Fruit fly (Drosophila melanogaster): ENCODE measurements around the gene CG42553.

The CG42553 gene

dm6 chr3L:833878-834277 lies at the start of gene CG42553:
CG42553 (plus strand) TSS chr3L:834093.
- TF ChIP-seq noc (tag; optimal IDR thresholded peaks at IDR 0.05) = no peak

dm6 chr3L:784111-784960 lies 49.6 kb upstream of the CG42553 start:
- TF ChIP-seq noc (tag; optimal IDR thresholded peaks at IDR 0.05) = peak; percentile 77

DNA sequence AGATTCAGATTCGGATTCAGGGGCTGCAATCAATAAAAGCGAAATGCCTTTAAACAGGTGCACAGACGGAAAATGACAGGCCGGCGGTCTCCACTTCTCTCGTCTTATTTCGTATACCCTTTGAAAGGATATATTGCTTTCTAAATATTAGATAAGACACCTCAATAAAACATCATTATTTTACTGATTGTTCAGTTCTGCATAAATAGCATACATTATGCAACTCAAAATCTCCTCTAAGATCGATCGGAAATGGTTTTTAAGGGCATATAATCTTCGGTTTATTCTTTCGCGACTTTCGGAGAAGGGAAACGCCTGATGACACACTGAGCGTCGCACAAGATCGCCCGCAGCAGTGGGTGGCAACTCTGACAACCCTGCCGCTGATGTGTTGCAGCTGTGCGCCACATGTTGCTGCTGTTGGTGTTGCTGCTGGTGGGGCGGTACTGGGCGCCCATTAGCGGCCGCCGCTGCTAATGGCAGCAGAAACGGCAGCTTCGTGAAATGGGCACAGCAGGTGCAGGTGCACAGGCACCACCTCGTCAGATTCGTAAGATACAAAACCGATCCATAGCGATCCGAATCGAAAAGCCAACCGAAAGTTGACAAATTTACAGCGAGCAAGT lies 48.1 kb upstream of the CG42553 start:
- TF ChIP-seq noc (tag; optimal IDR thresholded peaks at IDR 0.05) = no peak

- TF ChIP-seq noc (tag; optimal IDR thresholded peaks at IDR 0.05) = no peak
Measured at dm6 chr3L:786835-787234, 47.1 kb upstream of the CG42553 start.

dm6 chr3L:787635-788034 lies 46.3 kb upstream of the CG42553 start:
- no peak for TF ChIP-seq noc (tag; optimal IDR thresholded peaks at IDR 0.05)

DNA sequence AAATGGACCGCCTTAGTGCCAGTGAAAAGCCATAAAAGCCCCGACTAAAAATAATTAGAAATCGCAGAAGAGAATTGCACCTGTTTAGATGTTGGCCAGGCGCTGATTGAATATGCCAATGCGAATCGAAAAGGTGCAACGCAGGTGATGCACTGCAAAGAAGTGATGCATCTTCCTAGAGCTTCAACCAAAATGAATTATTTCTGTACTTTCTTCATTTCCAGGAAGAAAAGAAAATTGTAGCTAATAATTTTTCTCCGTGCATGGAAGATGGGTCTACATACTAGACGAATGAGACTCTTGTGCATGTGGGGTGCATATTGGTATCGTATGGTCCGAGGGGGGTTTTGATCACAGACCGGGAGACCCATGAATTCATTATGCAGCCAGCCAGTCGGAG lies 44.9 kb upstream of the CG42553 start:
- TF ChIP-seq noc (tag; optimal IDR thresholded peaks at IDR 0.05) = no peak

dm6 chr3L:791251-791991 lies 42.5 kb upstream of the CG42553 start:
- TF ChIP-seq noc (tag; optimal IDR thresholded peaks at IDR 0.05) = peak; percentile 1

DNA sequence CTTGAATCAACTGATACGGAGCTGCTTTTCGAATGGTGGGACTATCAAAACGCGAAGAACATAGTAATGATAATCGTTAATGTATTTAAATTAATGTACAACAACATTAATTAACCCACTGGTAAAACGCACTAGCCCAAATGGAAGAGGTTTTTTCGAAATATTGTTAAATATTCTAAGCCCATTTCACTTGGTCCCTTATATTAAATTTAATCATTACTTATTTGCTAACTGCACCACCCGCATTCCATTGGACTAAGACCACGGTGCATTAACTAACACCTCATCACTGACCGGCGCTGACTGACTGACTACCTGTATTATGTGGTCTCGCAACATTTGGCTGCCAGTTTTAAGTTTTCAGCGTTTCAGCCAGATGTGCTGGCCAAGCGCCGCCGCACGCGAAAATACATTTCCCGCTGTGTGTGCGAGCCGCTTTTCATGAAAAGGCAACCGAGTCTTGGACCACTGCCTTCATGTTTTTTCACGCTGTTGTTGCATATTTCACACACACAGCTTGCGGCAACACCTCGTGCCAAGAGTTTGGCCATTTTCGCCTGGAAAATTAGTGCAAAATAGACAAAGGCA lies 40.1 kb upstream of the CG42553 start:
- TF ChIP-seq noc (tag; optimal IDR thresholded peaks at IDR 0.05) = no peak

DNA sequence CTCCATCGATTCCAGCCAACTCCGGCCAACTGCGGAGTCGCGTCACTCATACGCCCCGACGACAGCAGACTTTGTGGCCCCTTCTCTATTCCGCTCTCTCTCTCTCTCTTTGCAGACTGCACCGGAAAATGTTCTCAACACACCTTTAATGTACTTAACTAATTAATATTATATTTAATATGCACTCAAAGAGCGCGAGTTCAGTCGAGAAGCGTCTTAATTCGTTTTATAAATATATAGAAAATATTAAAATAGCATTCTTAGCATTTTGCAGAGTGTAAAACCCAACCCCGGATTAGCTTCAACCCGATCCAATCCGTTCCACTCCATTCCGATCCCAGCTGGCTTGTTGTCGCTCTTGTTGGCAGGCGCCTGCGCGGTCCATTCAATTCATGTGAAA lies 39.4 kb upstream of the CG42553 start:
- TF ChIP-seq noc (tag; optimal IDR thresholded peaks at IDR 0.05) = no peak

DNA sequence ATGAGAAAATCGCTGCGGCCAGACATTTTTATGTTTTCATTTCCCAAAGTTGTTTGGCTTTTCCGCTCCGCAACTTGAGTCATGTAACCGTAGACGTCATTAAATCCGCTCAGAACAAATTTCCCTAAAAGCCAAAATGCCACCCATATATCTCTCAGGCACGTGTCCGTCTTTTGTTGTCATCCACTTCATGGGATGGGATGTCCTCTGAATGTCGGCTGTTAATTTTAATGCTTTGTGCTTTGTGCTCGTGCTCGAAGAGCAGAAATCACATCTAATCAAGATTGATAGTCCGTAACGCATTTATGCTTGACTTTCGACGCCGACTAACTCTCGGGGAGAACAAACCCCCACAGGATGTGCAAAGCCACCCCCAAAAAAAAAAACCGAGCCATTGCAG lies 38.9 kb upstream of the CG42553 start:
- no peak for TF ChIP-seq noc (tag; optimal IDR thresholded peaks at IDR 0.05)

- TF ChIP-seq noc (tag; optimal IDR thresholded peaks at IDR 0.05) = no peak
Measured at dm6 chr3L:796926-797802, 36.7 kb upstream of the CG42553 start.

DNA sequence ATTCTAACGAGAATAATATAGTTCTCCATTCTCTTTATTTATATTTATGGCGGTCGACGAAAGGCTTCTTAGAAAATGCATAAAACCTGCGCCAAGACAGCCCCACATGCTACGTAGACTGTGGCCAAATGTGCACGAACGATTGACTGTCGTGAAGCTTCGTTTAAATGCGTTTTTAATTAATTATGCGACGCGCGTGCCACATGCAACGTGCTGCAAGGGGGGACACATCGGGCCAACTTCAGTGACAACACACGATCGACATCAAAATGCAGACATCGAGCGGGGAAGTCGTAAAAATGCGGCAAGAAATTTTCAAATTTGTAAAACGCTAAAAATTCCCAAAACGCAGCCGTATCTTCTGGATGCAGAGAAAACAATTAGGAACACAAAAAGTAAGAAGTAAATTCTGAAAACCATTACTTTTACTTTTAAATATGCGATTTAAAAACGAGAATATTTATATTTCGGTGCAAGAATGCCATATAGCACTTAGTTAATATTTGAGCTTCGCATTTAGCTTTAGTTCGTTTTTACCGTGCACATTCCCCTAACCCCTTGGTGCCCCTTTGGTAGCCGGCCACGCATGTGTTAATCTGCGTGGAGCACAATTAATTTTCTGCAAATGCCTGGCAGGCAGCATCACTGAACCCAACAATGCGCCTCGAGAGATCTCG lies 33.9 kb upstream of the CG42553 start:
- TF ChIP-seq noc (tag; optimal IDR thresholded peaks at IDR 0.05) = no peak

DNA sequence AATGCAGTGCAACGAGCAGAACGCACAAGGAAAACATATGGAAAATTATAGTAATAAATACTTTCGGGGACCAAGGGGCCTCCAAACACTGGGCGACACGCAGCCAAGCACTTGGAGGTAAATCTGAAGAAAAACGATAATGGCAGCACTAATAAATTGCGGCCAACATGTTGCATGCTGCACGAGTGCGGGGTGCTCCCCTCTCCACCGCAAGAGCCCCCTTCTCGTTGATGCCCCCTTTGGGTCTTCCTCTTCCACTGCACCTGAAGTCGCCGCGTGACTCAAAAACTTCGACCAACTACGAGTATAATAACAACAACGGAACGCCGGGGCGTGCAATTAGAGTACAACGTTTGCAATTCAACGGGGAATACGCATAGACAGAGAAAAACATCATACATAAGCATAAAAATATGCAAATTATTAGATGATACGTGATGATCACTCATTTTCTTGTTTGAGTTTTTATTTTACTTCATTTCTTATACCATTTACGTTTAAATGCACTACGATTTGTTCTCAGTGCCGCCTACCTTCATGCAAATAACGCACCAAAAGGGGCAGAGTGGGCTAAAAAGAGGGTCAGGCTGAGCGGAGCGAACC lies 31.9 kb upstream of the CG42553 start:
- TF ChIP-seq noc (tag; optimal IDR thresholded peaks at IDR 0.05) = no peak

- peak; percentile 19 for TF ChIP-seq noc (tag; optimal IDR thresholded peaks at IDR 0.05)
Measured at dm6 chr3L:802700-803273, 31.1 kb upstream of the CG42553 start.

Data from whole organism, larva.